Fruit fly (Drosophila melanogaster): ENCODE measurements around the gene CG13247.

Gene CG13247

dm6 chr3L:20396047-20396446 lies 25.9 kb downstream of the CG13247 start:
- TF ChIP-seq CTCF (optimal IDR thresholded peaks at IDR 0.05), result no peak
- TF ChIP-seq CG8478 (optimal IDR thresholded peaks at IDR 0.05), result no peak

dm6 chr3L:20397770-20398169 lies 27.7 kb downstream of the CG13247 start:
- no peak for TF ChIP-seq CG8478 (optimal IDR thresholded peaks at IDR 0.05)
- no peak for TF ChIP-seq CTCF (optimal IDR thresholded peaks at IDR 0.05)

dm6 chr3L:20398243-20399222 lies 28.4 kb downstream of the CG13247 start:
- TF ChIP-seq CG8478 (optimal IDR thresholded peaks at IDR 0.05) (no peak), CTCF (optimal IDR thresholded peaks at IDR 0.05) (no peak)

- TF ChIP-seq CTCF (optimal IDR thresholded peaks at IDR 0.05) (no peak), CG8478 (optimal IDR thresholded peaks at IDR 0.05) (no peak)
Measured at dm6 chr3L:20399550-20400109, 29.5 kb downstream of the CG13247 start.

dm6 chr3L:20400515-20400914 lies 30.4 kb downstream of the CG13247 start:
- no peak for TF ChIP-seq CG8478 (optimal IDR thresholded peaks at IDR 0.05)
- no peak for TF ChIP-seq CTCF (optimal IDR thresholded peaks at IDR 0.05)

- TF ChIP-seq CTCF (optimal IDR thresholded peaks at IDR 0.05) (peak in 1 of 2 experiments; percentile 3), CG8478 (optimal IDR thresholded peaks at IDR 0.05) (no peak)
Measured at dm6 chr3L:20401026-20401912, 31.2 kb downstream of the CG13247 start, which contains the start of gene trbl. Gene trbl, minus strand, starts transcription at chr3L:20401609.

dm6 chr3L:20402665-20403492 lies 32.8 kb downstream of the CG13247 start:
- TF ChIP-seq CG8478 (optimal IDR thresholded peaks at IDR 0.05) (no peak), CTCF (optimal IDR thresholded peaks at IDR 0.05) (no peak)

dm6 chr3L:20403493-20404379 lies 33.6 kb downstream of the CG13247 start:
- TF ChIP-seq CG8478 (optimal IDR thresholded peaks at IDR 0.05) (no peak), CTCF (optimal IDR thresholded peaks at IDR 0.05) (no peak)

dm6 chr3L:20404515-20404914 lies 34.4 kb downstream of the CG13247 start:
- TF ChIP-seq CTCF (optimal IDR thresholded peaks at IDR 0.05), result no peak
- no peak for TF ChIP-seq CG8478 (optimal IDR thresholded peaks at IDR 0.05)

dm6 chr3L:20405337-20405887 lies 35.3 kb downstream of the CG13247 start:
- TF ChIP-seq CTCF (optimal IDR thresholded peaks at IDR 0.05) (no peak), CG8478 (optimal IDR thresholded peaks at IDR 0.05) (no peak)

- TF ChIP-seq CTCF (optimal IDR thresholded peaks at IDR 0.05), result no peak
- TF ChIP-seq CG8478 (optimal IDR thresholded peaks at IDR 0.05), result no peak
Measured at dm6 chr3L:20405971-20406948, 36.1 kb downstream of the CG13247 start.

- no peak for TF ChIP-seq CG8478 (optimal IDR thresholded peaks at IDR 0.05)
- no peak for TF ChIP-seq CTCF (optimal IDR thresholded peaks at IDR 0.05)
Measured at dm6 chr3L:20410345-20410744, 40.2 kb downstream of the CG13247 start, which contains the start of gene CG13248. Gene CG13248, minus strand, starts transcription at chr3L:20410566.
